Fruit fly (Drosophila melanogaster): ENCODE data around the gene CG2519.

dm6 chr3R:5524804-5525203 is 22.8 kb downstream of the CG2519 start:
- TF ChIP-seq psq (optimal IDR thresholded peaks at IDR 0.05), result no peak
- no peak for TF ChIP-seq h (optimal IDR thresholded peaks at IDR 0.05)
- TF ChIP-seq insv (optimal IDR thresholded peaks at IDR 0.05), result no peak
- TF ChIP-seq Sin3A (optimal IDR thresholded peaks at IDR 0.05), result no peak
- no peak for TF ChIP-seq ttk (optimal IDR thresholded peaks at IDR 0.05)
